Fruit fly (Drosophila melanogaster) whole organism: ENCODE data around the gene sws.

Experiments used
- CG8478 ChIP-seq: fragments of >200 bp; optimal IDR thresholded peaks from 2 replicates; lab custom pipeline; 2018; ENCODE audit warnings: inconsistent platforms
- Dll ChIP-seq: fragments of >200 bp; optimal IDR thresholded peaks from 2 replicates; lab custom pipeline; 2017
- EcR ChIP-seq, 2 experiments: fragments of >200 bp; optimal IDR thresholded peaks; 2 replicates each; lab custom pipeline; 2017; ENCODE audit warnings: missing biosample characterization in 2 of 2, missing genetic modification characterization in 2 of 2, missing genetic modification reagents in 2 of 2
- pan ChIP-seq: fragments of >200 bp; optimal IDR thresholded peaks from 2 replicates; lab custom pipeline; 2017
- psq ChIP-seq: fragments of >200 bp; optimal IDR thresholded peaks from 2 replicates; lab custom pipeline; 2017
- usp ChIP-seq: fragments of >200 bp; optimal IDR thresholded peaks from 2 replicates; lab custom pipeline; 2017; ENCODE audit warnings: missing biosample characterization, missing genetic modification characterization, mixed read lengths

Gene sws

dm6 chrX:7970396-7970795 is 2.4 kb upstream of the sws start:
- no peak for TF ChIP-seq EcR (GFP tag; optimal IDR thresholded peaks at IDR 0.05; lab: Kevin White, UChicago)
- TF ChIP-seq usp (GFP tag; lab: Kevin White, UChicago) = no peak
- TF ChIP-seq psq (lab: Kevin White, UChicago) = no peak
- TF ChIP-seq Dll = no peak
- no peak for TF ChIP-seq pan
- TF ChIP-seq CG8478 = no peak

dm6 chrX:7969188-7969829 is 1.3 kb upstream of the sws start:
- TF ChIP-seq Dll = no peak
- TF ChIP-seq EcR (GFP tag; optimal IDR thresholded peaks at IDR 0.05; lab: Kevin White, UChicago) = no peak
- no peak for TF ChIP-seq usp (GFP tag; lab: Kevin White, UChicago)
- no peak for TF ChIP-seq CG8478
- TF ChIP-seq pan = no peak
- TF ChIP-seq psq (lab: Kevin White, UChicago) = no peak

- no peak for TF ChIP-seq Dll
- TF ChIP-seq psq (lab: Kevin White, UChicago) = no peak
Observed at dm6 chrX:7967848-7968143, 240 bp downstream of the sws start.

- TF ChIP-seq EcR (GFP tag; optimal IDR thresholded peaks at IDR 0.05; lab: Kevin White, UChicago) (no peak), CG8478 (no peak), Dll (no peak), pan (no peak), usp (GFP tag; lab: Kevin White, UChicago) (no peak), psq (lab: Kevin White, UChicago) (no peak)
Observed at dm6 chrX:7967052-7967847, 786 bp downstream of the sws start.

dm6 chrX:7965761-7966555 is 2.1 kb downstream of the sws start:
- no peak for TF ChIP-seq EcR (GFP tag; optimal IDR thresholded peaks at IDR 0.05; lab: Kevin White, UChicago)

- no peak for TF ChIP-seq Dll
Observed at dm6 chrX:7963724-7964123, 4.3 kb downstream of the sws start, which contains the start of gene sn. Gene sn, plus strand, starts transcription at chrX:7964024.

dm6 chrX:7960988-7961387 is 7.0 kb downstream of the sws start:
- TF ChIP-seq usp (GFP tag; lab: Kevin White, UChicago) (no peak), CG8478 (no peak), psq (lab: Kevin White, UChicago) (no peak), EcR (GFP tag; optimal IDR thresholded peaks at IDR 0.05; lab: Kevin White, UChicago) (no peak), Dll (no peak), pan (no peak)

dm6 chrX:7959512-7959911 is 8.5 kb downstream of the sws start:
- TF ChIP-seq Dll (no peak), CG8478 (no peak), EcR (GFP tag; optimal IDR thresholded peaks at IDR 0.05; lab: Kevin White, UChicago) (no peak), psq (lab: Kevin White, UChicago) (no peak), usp (GFP tag; lab: Kevin White, UChicago) (no peak), pan (no peak)

- TF ChIP-seq usp (GFP tag; lab: Kevin White, UChicago) = no peak
Observed at dm6 chrX:7959025-7959424, 9.0 kb downstream of the sws start.

- TF ChIP-seq EcR (GFP tag; optimal IDR thresholded peaks at IDR 0.05; lab: Kevin White, UChicago) = no peak
- no peak for TF ChIP-seq Dll
- TF ChIP-seq psq (lab: Kevin White, UChicago) = no peak
Observed at dm6 chrX:7955890-7956289, 12.1 kb downstream of the sws start, which contains the start of the genes CG15332 and CG15330. Gene CG15332, minus strand, starts transcription at chrX:7955990. Gene CG15330, plus strand, starts transcription at chrX:7956064.

dm6 chrX:7946858-7947313 is 21.1 kb downstream of the sws start, which contains the start of gene orion:
Gene orion, minus strand, starts transcription at chrX:7946908.
- no peak for TF ChIP-seq psq (lab: Kevin White, UChicago)
- TF ChIP-seq Dll = peak; percentile 39
- no peak for TF ChIP-seq pan
- no peak for TF ChIP-seq usp (GFP tag; lab: Kevin White, UChicago)
- TF ChIP-seq EcR (GFP tag; optimal IDR thresholded peaks at IDR 0.05; lab: Kevin White, UChicago) = no peak
- TF ChIP-seq CG8478 = no peak

dm6 chrX:7944772-7945722 is 23.0 kb downstream of the sws start:
- TF ChIP-seq pan (no peak), Dll (peak; percentile 94)
